Worm (Caenorhabditis elegans): ENCODE data around the gene C39E9.8.

DNA sequence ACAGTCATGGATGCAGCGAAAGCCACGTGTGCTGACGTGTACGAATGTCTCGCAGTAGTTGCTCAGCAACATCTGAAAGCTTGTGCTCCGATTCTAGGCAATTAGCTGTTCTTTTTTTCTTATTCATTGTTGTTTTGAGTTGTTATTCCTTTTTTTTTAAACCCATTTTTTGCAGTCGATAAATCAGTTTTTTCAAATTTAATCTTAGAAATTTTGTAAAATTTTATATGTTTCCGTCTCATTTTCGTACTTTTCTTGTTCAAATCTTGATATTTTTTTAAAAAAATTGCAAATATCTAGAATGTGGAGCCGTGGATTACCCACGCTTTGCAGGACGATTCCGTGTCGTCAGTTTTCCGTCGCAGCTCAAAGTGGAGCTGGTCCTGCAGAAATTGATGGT lies 21.2 kb downstream of the C39E9.8 start, which contains the start of gene fask-1:
- no peak for TF ChIP-seq nhr-76 (tag; optimal IDR thresholded peaks at IDR 0.05)
- no peak for TF ChIP-seq lin-39 (tag; optimal IDR thresholded peaks at IDR 0.05)
- TF ChIP-seq hpl-2 (GFP tag; optimal IDR thresholded peaks at IDR 0.05) = no peak
- no peak for TF ChIP-seq nhr-11 (tag; optimal IDR thresholded peaks at IDR 0.05)

Measured in whole organism, L1 larva.